In genomic region chr2L:8690382-8690781, dm6 we compare ENCODE assay signal across 3 fruit fly cellular contexts.
TF ChIP-seq lines count a peak whose summit lies in the region.

No protein-coding gene starts in this region.

- TF ChIP-seq CTCF in whole organism, embryonic (GFP tag; optimal IDR thresholded peaks at IDR 0.05; lab: Kevin White, UChicago), result no peak

TF ChIP-seq in whole organism, embryonic, 481 proteins besides CTCF, POLR2A, EP300 and RAD21 (continues in another document):
- TF ChIP-seq CG17361 (GFP tag; IDR thresholded peaks at IDR 0.05; lab: Robert Waterston, UW) (no peak), bcd (GFP tag; optimal IDR thresholded peaks at IDR 0.05; lab: Kevin White, UChicago) (no peak), dimm (GFP tag; IDR thresholded peaks at IDR 0.05; lab: Robert Waterston, UW) (no peak), CG6654 (GFP tag; optimal IDR thresholded peaks at IDR 0.05; lab: Kevin White, UChicago) (peak; percentile 96), caup (GFP tag; optimal IDR thresholded peaks at IDR 0.05; lab: Kevin White, UChicago; ENCODE audit: severe bottlenecking) (no peak), CG7556 (GFP tag; optimal IDR thresholded peaks at IDR 0.05; lab: Kevin White, UChicago) (no peak), ci (GFP tag; IDR thresholded peaks at IDR 0.05; lab: Robert Waterston, UW) (no peak), hbn (GFP tag; IDR thresholded peaks at IDR 0.05; lab: Robert Waterston, UW; ENCODE audit: partially characterized antibody) (no peak), CG10431 (GFP tag; optimal IDR thresholded peaks at IDR 0.05; lab: Kevin White, UChicago) (no peak), CG4730 (GFP tag; IDR thresholded peaks at IDR 0.05; lab: Robert Waterston, UW) (no peak), Dp (GFP tag; optimal IDR thresholded peaks at IDR 0.05; lab: Kevin White, UChicago) (no peak), NfI (GFP tag; optimal IDR thresholded peaks at IDR 0.05; lab: Kevin White, UChicago) (no peak), dati (GFP tag; IDR thresholded peaks at IDR 0.05; lab: Robert Waterston, UW) (no peak), toy (GFP tag; IDR thresholded peaks at IDR 0.05; lab: Robert Waterston, UW) (no peak), sd (tag; optimal IDR thresholded peaks at IDR 0.05; lab: Kevin White, UChicago) (peak; percentile 69), lab (GFP tag; optimal IDR thresholded peaks at IDR 0.05; lab: Kevin White, UChicago) (no peak), CG9797 (GFP tag; optimal IDR thresholded peaks at IDR 0.05; lab: Kevin White, UChicago) (no peak), Dip3 (GFP tag; optimal IDR thresholded peaks at IDR 0.05; lab: Kevin White, UChicago) (no peak), cato (GFP tag; optimal IDR thresholded peaks at IDR 0.05; lab: Kevin White, UChicago; ENCODE audit: borderline replicate concordance) (no peak), lbe (GFP tag; optimal IDR thresholded peaks at IDR 0.05; lab: Kevin White, UChicago) (no peak), CG17802 (tag; optimal IDR thresholded peaks at IDR 0.05; lab: Kevin White, UChicago) (no peak), p53 (GFP tag; optimal IDR thresholded peaks at IDR 0.05; lab: Kevin White, UChicago) (no peak), eyg (GFP tag; optimal IDR thresholded peaks at IDR 0.05; lab: Kevin White, UChicago) (no peak), CG1792 (GFP tag; optimal IDR thresholded peaks at IDR 0.05; lab: Kevin White, UChicago) (no peak), Rfx (GFP tag; IDR thresholded peaks at IDR 0.05; lab: Robert Waterston, UW) (no peak), E2f1 (GFP tag; IDR thresholded peaks at IDR 0.05; lab: Robert Waterston, UW) (no peak), wor (GFP tag; IDR thresholded peaks at IDR 0.05; lab: Robert Waterston, UW) (no peak), sob (GFP tag; IDR thresholded peaks at IDR 0.05; lab: Robert Waterston, UW) (no peak), PHDP (tag; optimal IDR thresholded peaks at IDR 0.05; lab: Kevin White, UChicago) (no peak), Dad (GFP tag; optimal IDR thresholded peaks at IDR 0.05; lab: Kevin White, UChicago) (no peak), CG8388 (GFP tag; optimal IDR thresholded peaks at IDR 0.05; lab: Kevin White, UChicago) (no peak), Xrp1 (GFP tag; IDR thresholded peaks at IDR 0.05; lab: Robert Waterston, UW) (0 out of 2 replicates have a peak, but pooled peaks have one; percentile 6)

TF ChIP-seq in whole organism, prepupa, 60 proteins besides CTCF, POLR2A, EP300 and RAD21:
- peak; percentile 7; the same call in 2 of the 3 replicates for TF ChIP-seq eg (GFP tag; IDR thresholded peaks at IDR 0.05; lab: Robert Waterston, UW)
- no peak for TF ChIP-seq fd85E (GFP tag; optimal IDR thresholded peaks at IDR 0.05; lab: Kevin White, UChicago)
- TF ChIP-seq CG8319 (GFP tag; optimal IDR thresholded peaks at IDR 0.05; lab: Kevin White, UChicago), result no peak
- no peak for TF ChIP-seq acj6 (GFP tag; optimal IDR thresholded peaks at IDR 0.05; lab: Kevin White, UChicago)
- TF ChIP-seq CG31627 (GFP tag; optimal IDR thresholded peaks at IDR 0.05; lab: Kevin White, UChicago), result no peak
- TF ChIP-seq CG10631 (GFP tag; optimal IDR thresholded peaks at IDR 0.05; lab: Kevin White, UChicago), result no peak
- no peak for TF ChIP-seq svp (GFP tag; lab: Kevin White, UChicago)
- TF ChIP-seq CG8119 (GFP tag; IDR thresholded peaks at IDR 0.05; lab: Robert Waterston, UW), result no peak
- peak; percentile 80 for TF ChIP-seq Eip78C (GFP tag; lab: Kevin White, UChicago)

TF ChIP-seq in whole organism, wandering third instar larva, 38 proteins besides CTCF, POLR2A, EP300 and RAD21:
- TF ChIP-seq Hnf4 (GFP tag; optimal IDR thresholded peaks at IDR 0.05; lab: Kevin White, UChicago) (peak; percentile 3), tai (GFP tag; optimal IDR thresholded peaks at IDR 0.05; lab: Kevin White, UChicago) (no peak)
